Worm (Caenorhabditis elegans) whole organism, late embryonic: ENCODE results near the gene str-207.

Source experiments
- F13H6.1 ChIP-seq: sonication (generic microtip); optimal IDR thresholded peaks from 2 replicates; lab custom pipeline; 2016; ENCODE audit warnings: missing genetic modification characterization, missing compliant biosample characterization
- K09A11.1 ChIP-seq: sonication (generic microtip); optimal IDR thresholded peaks from 2 replicates; lab custom pipeline; 2017; ENCODE audit warnings: antibody characterized with exemption, mild to moderate bottlenecking, missing genetic modification characterization, missing compliant biosample characterization; ENCODE audit not compliant: insufficient read depth
- T23F11.4 ChIP-seq: fragments of 200-800 bp; sonication (Bioruptor generic); optimal IDR thresholded peaks from 2 replicates; lab custom pipeline; 2018; ENCODE audit warnings: mild to moderate bottlenecking, missing genetic modification characterization, missing compliant biosample characterization
- ahr-1 ChIP-seq: sonication (generic microtip); optimal IDR thresholded peaks from 2 replicates; lab custom pipeline; 2016; ENCODE audit warnings: missing genetic modification characterization, missing compliant biosample characterization
- ceh-18 ChIP-seq: sonication (generic microtip); optimal IDR thresholded peaks from 2 replicates; lab custom pipeline; 2016; ENCODE audit warnings: missing genetic modification characterization, missing compliant biosample characterization
- ceh-19 ChIP-seq: fragments of 200-800 bp; sonication (Bioruptor generic); optimal IDR thresholded peaks from 2 replicates; lab custom pipeline; 2018; ENCODE audit warnings: mild to moderate bottlenecking, missing genetic modification characterization, missing compliant biosample characterization
- ceh-30 ChIP-seq: fragments of 150-350 bp; optimal IDR thresholded peaks from 2 replicates; lab custom pipeline; 2014; ENCODE audit warnings: missing biosample characterization, missing genetic modification characterization
- ceh-31 ChIP-seq: sonication (generic microtip); optimal IDR thresholded peaks from 2 replicates; lab custom pipeline; 2016; ENCODE audit warnings: missing genetic modification characterization, missing compliant biosample characterization
- ceh-34 ChIP-seq: sonication (generic microtip); optimal IDR thresholded peaks from 2 replicates; lab custom pipeline; 2016; ENCODE audit warnings: mild to moderate bottlenecking, missing genetic modification characterization, missing compliant biosample characterization
- ceh-6 ChIP-seq: fragments of 200-800 bp; sonication (Bioruptor generic); optimal IDR thresholded peaks from 2 replicates; lab custom pipeline; 2018; ENCODE audit warnings: mild to moderate bottlenecking, missing genetic modification characterization, missing compliant biosample characterization
- dmd-4 ChIP-seq: sonication (generic microtip); optimal IDR thresholded peaks from 2 replicates; lab custom pipeline; 2016; ENCODE audit warnings: borderline replicate concordance, missing genetic modification characterization, missing compliant biosample characterization
- elt-2 ChIP-seq: sonication (generic microtip); optimal IDR thresholded peaks from 2 replicates; lab custom pipeline; 2016; ENCODE audit warnings: missing genetic modification reagents, missing genetic modification characterization, missing compliant biosample characterization
- fax-1 ChIP-seq: sonication (generic microtip); optimal IDR thresholded peaks from 2 replicates; lab custom pipeline; 2016; ENCODE audit warnings: missing genotype, missing genetic modification characterization, missing compliant biosample characterization
- fkh-10 ChIP-seq: fragments of 150-350 bp; optimal IDR thresholded peaks from 2 replicates; lab custom pipeline; 2014; ENCODE audit warnings: missing biosample characterization, missing genetic modification reagents, missing genetic modification characterization
- fkh-6 ChIP-seq: sonication (generic microtip); optimal IDR thresholded peaks from 2 replicates; lab custom pipeline; 2016; ENCODE audit warnings: missing genetic modification characterization, missing compliant biosample characterization
- hlh-15 ChIP-seq: sonication (generic microtip); optimal IDR thresholded peaks from 2 replicates; lab custom pipeline; 2016; ENCODE audit warnings: missing genetic modification characterization, missing compliant biosample characterization
- hlh-30 ChIP-seq: sonication (generic microtip); optimal IDR thresholded peaks from 2 replicates; lab custom pipeline; 2017; ENCODE audit warnings: antibody characterized with exemption, missing genetic modification characterization, missing compliant biosample characterization; ENCODE audit not compliant: insufficient read depth
- hlh-6 ChIP-seq: sonication (generic microtip); optimal IDR thresholded peaks from 2 replicates; lab custom pipeline; 2016; ENCODE audit warnings: missing genotype, missing genetic modification characterization, missing compliant biosample characterization
- lin-11 ChIP-seq: fragments of 200-800 bp; sonication (Bioruptor generic); optimal IDR thresholded peaks from 2 replicates; lab custom pipeline; 2018; ENCODE audit warnings: mild to moderate bottlenecking, missing genetic modification characterization, missing compliant biosample characterization
- madf-2 ChIP-seq: sonication (generic microtip); optimal IDR thresholded peaks from 2 replicates; lab custom pipeline; 2017; ENCODE audit warnings: missing genetic modification characterization, missing compliant biosample characterization
- mec-3 ChIP-seq: sonication (generic microtip); optimal IDR thresholded peaks from 2 replicates; lab custom pipeline; 2016; ENCODE audit warnings: borderline replicate concordance, missing genetic modification characterization, missing compliant biosample characterization
- nhr-11 ChIP-seq: fragments of 150-350 bp; optimal IDR thresholded peaks from 2 replicates; lab custom pipeline; 2014; ENCODE audit warnings: missing biosample characterization, missing genetic modification characterization
- nhr-232 ChIP-seq: sonication (generic microtip); optimal IDR thresholded peaks from 2 replicates; lab custom pipeline; 2016; ENCODE audit warnings: missing genetic modification characterization, missing compliant biosample characterization
- odd-2 ChIP-seq: sonication (generic microtip); optimal IDR thresholded peaks from 2 replicates; lab custom pipeline; 2017; ENCODE audit warnings: antibody characterized with exemption, mild to moderate bottlenecking, missing genetic modification characterization, missing compliant biosample characterization
- pag-3 ChIP-seq: sonication (generic microtip); optimal IDR thresholded peaks from 2 replicates; lab custom pipeline; 2016; ENCODE audit warnings: missing compliant biosample characterization, missing genetic modification characterization, borderline replicate concordance
- pat-9 ChIP-seq: fragments of 200-800 bp; sonication (Bioruptor generic); optimal IDR thresholded peaks from 2 replicates; lab custom pipeline; 2018; ENCODE audit warnings: mild to moderate bottlenecking, missing genetic modification characterization, moderate library complexity, missing compliant biosample characterization
- ref-2 ChIP-seq: sonication (generic microtip); optimal IDR thresholded peaks from 2 replicates; lab custom pipeline; 2016; ENCODE audit warnings: missing genetic modification characterization, missing compliant biosample characterization
- sox-2 ChIP-seq: fragments of 200-800 bp; sonication (Bioruptor generic); IDR thresholded peaks from 2 replicates; pipeline ENCODE4 v1.3.6; 2022; ENCODE audit warnings: missing genetic modification reagents, missing genetic modification characterization, missing compliant biosample characterization
- syd-9 ChIP-seq: sonication (generic microtip); optimal IDR thresholded peaks from 2 replicates; lab custom pipeline; 2016; ENCODE audit warnings: mild to moderate bottlenecking, missing genetic modification characterization, moderate library complexity, missing compliant biosample characterization
- tbx-2 ChIP-seq: sonication (generic microtip); optimal IDR thresholded peaks from 2 replicates; lab custom pipeline; 2016; ENCODE audit warnings: missing genetic modification characterization, missing compliant biosample characterization
- tbx-7 ChIP-seq: sonication (generic microtip); optimal IDR thresholded peaks from 2 replicates; lab custom pipeline; 2016; ENCODE audit warnings: missing genotype, missing genetic modification characterization, missing compliant biosample characterization
- unc-42 ChIP-seq: sonication (generic microtip); optimal IDR thresholded peaks from 2 replicates; lab custom pipeline; 2016; ENCODE audit warnings: missing genotype, missing genetic modification characterization, missing compliant biosample characterization
- unc-55 ChIP-seq: sonication (generic microtip); optimal IDR thresholded peaks from 2 replicates; lab custom pipeline; 2017; ENCODE audit warnings: missing biosample characterization, missing genetic modification reagents, missing genetic modification characterization
- ztf-16 ChIP-seq: sonication (generic microtip); optimal IDR thresholded peaks from 2 replicates; lab custom pipeline; 2017; ENCODE audit warnings: missing genetic modification characterization, missing compliant biosample characterization

str-207 gene

DNA sequence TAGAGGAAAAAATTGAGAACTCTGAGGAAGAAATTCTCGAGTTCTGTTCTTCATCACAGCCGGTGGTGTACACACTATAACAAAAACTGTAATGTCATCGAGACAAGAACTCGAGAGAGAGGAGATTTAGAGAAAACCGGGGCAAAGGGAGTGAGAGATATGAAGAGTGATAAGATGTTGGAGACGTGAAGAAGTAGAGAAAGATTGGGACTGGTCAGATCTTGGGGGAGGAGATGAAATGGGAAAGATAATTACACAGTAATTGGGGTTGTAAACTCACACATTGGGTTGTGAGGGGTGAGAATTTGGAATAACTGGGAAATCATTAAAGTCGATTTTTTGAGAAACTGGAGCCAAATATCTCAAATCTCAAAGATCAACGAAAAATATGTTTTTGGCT is 14.3 kb downstream of the str-207 start:
- TF ChIP-seq syd-9 (tag; lab: Kevin White, UChicago) (no peak), fkh-6 (tag; lab: Kevin White, UChicago) (no peak), tbx-7 (tag; lab: Kevin White, UChicago) (no peak), nhr-11 (no peak), unc-55 (GFP tag; lab: Kevin White, UChicago) (no peak), odd-2 (tag; lab: Kevin White, UChicago) (no peak), pat-9 (tag; lab: Kevin White, UChicago) (no peak), elt-2 (no peak), fkh-10 (no peak), K09A11.1 (tag; lab: Kevin White, UChicago) (no peak), dmd-4 (tag; lab: Kevin White, UChicago) (no peak), F13H6.1 (tag; lab: Kevin White, UChicago) (no peak), T23F11.4 (GFP tag; lab: Kevin White, UChicago) (no peak), nhr-232 (tag; lab: Kevin White, UChicago) (no peak), ceh-18 (tag; lab: Kevin White, UChicago) (no peak), ceh-30 (tag; lab: Kevin White, UChicago) (no peak), ztf-16 (tag; lab: Kevin White, UChicago) (no peak)

DNA sequence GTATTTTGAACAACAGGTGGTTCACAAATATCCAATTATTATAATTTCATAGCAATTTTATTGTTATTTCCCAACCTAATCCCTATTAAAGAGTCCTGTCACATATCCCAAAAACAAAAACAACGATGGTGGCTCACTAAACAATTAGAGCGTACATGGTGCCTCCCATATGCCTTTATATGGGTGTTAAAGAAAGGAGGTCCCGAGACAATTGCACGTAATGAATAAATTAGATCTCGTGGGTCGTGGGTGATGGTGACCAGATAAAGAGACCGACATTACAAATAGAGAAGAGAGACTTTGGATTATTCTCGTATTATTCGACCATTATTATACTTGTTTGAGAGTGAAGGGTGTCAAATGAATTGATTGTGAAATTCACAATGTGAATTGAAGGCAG is 15.7 kb downstream of the str-207 start:
- peak; percentile 97 for TF ChIP-seq unc-42 (tag; lab: Kevin White, UChicago)
- no peak for TF ChIP-seq syd-9 (tag; lab: Kevin White, UChicago)
- TF ChIP-seq tbx-2 (tag; lab: Kevin White, UChicago), result peak; percentile 2
- no peak for TF ChIP-seq ceh-19 (GFP tag; lab: Kevin White, UChicago)
- TF ChIP-seq hlh-30 (tag; lab: Kevin White, UChicago), result peak; percentile 50
- TF ChIP-seq ref-2 (tag; lab: Kevin White, UChicago), result peak; percentile 27
- TF ChIP-seq ceh-31 (tag; lab: Kevin White, UChicago), result peak; percentile 78
- no peak for TF ChIP-seq hlh-6 (tag; lab: Kevin White, UChicago)
- peak; percentile 28; the same call in 1 of the 2 replicates for TF ChIP-seq sox-2

DNA sequence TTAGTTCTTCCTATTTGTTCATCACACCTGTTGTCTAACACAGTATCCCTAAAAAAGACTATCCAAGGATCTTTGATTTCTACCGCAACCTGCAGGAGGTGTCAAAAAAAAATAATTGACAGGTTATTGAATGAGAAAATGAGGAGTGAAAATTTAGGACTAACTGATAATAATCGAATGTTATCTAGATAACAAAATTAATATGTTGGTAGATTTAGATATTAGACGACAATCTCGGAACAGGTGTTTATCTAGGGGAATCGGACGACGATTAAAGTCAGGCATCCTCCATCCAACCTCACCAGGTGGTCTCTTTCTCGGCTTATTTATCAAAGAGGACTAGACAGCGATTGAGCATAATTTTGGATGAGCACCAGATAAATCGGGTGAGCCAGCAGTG is 17.2 kb downstream of the str-207 start:
- TF ChIP-seq ceh-19 (GFP tag; lab: Kevin White, UChicago), result no peak
- no peak for TF ChIP-seq ceh-34
- TF ChIP-seq ceh-31 (tag; lab: Kevin White, UChicago), result no peak
- TF ChIP-seq T23F11.4 (GFP tag; lab: Kevin White, UChicago), result no peak
- TF ChIP-seq mec-3, result no peak
- no peak for TF ChIP-seq unc-55 (GFP tag; lab: Kevin White, UChicago)
- TF ChIP-seq ceh-6 (GFP tag; lab: Kevin White, UChicago), result no peak
- TF ChIP-seq madf-2 (tag; lab: Kevin White, UChicago), result no peak
- TF ChIP-seq fax-1 (tag; lab: Kevin White, UChicago), result no peak
- TF ChIP-seq syd-9 (tag; lab: Kevin White, UChicago), result no peak

DNA sequence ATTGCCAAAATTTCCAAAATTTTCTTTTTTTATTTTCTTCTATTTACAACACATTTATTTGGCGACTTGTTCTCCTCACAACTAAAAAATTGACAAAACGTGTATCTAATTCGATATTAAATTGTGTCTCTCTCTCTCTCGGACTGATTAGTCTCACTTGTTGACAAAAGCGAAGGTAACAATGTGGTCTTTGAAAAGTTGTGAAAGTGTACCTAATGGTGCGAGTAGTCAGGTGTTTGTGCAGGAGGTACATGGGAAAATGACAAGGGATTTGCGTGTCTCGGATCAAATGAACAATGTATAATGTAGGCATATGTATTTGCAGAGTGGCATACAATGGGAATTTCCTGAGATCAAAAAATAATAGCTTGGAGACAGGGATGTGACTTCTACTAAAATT is 18.0 kb downstream of the str-207 start:
- TF ChIP-seq hlh-15 (tag; lab: Kevin White, UChicago) (no peak), ahr-1 (tag; lab: Kevin White, UChicago) (no peak), ceh-30 (tag; lab: Kevin White, UChicago) (no peak), fkh-10 (no peak), K09A11.1 (tag; lab: Kevin White, UChicago) (no peak), pag-3 (tag; lab: Kevin White, UChicago) (no peak), ceh-31 (tag; lab: Kevin White, UChicago) (no peak), lin-11 (no peak), odd-2 (tag; lab: Kevin White, UChicago) (no peak)
- TF ChIP-seq, all 69 proteins: peak for 0
